Worm (Caenorhabditis elegans): ENCODE measurements around the gene ZK994.6.

DNA sequence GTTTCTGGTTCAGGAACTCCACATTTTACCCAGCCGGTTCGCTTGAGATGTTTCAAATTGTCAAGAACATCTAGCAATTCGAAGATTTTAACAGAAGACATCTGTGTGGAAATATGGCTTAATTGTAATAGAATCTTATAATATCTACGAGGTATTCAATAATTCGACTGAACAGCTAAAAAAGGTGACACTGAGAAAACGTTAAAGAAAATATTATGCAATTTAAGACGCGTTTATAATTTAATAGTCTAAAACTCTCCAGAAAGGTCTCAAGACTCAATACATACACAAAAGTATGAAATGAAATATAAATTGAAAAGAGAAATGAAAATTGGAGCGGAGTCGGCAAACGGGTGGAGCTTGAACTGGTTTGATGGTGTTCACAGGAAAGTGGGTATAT is 6.1 kb upstream of the ZK994.6 start, which contains the start of gene F45F2.9:
- TF ChIP-seq ztf-29 (GFP tag; IDR thresholded peaks at IDR 0.05): no peak
- no peak for TF ChIP-seq klf-2 (GFP tag; conservative IDR thresholded peaks at IDR 0.05)
- no peak for TF ChIP-seq med-1 (GFP tag; optimal IDR thresholded peaks at IDR 0.05; ENCODE audit: insufficient read depth)
- no peak for TF ChIP-seq cog-1 (tag; optimal IDR thresholded peaks at IDR 0.05)
- TF ChIP-seq T22C8.4 (GFP tag; IDR thresholded peaks at IDR 0.05): no peak
